Worm (Caenorhabditis elegans): ENCODE results near the gene K02E10.5.
A peak's percentile ranks its signal among the peaks of the same experiment; 100 is the strongest.

The K02E10.5 gene

DNA sequence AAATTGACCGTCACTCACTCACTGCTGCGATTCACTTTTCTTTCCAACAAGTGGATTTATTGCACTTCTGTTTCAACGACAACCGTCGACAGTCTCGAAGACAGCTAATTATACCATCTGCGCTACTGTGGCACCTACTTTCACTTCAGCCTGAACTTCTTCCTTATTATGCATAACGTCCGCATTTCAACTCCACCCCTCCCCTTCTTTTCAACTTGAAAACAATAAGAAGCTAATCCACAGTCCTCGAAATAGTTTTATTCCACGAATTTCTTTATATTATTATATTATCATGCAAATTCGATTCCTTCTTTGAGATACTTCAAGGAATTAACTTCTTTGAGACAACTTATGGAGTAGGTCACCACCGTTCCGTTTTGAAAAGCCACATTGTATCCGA lies 7.4 kb downstream of the K02E10.5 start, which contains the start of gene R04B3.1:
Gene R04B3.1, minus strand, starts transcription at position 101 of the 400 bp plus-strand sequence.
- TF ChIP-seq dmd-9 (GFP tag; IDR thresholded peaks at IDR 0.05) (no peak), lin-29 (GFP tag; IDR thresholded peaks at IDR 0.05) (no peak), rbr-2 (tag; optimal IDR thresholded peaks at IDR 0.05) (no peak), snpc-1.2 (GFP tag; IDR thresholded peaks at IDR 0.05) (no peak), ztf-11 (tag; optimal IDR thresholded peaks at IDR 0.05) (no peak), ceh-82 (tag; optimal IDR thresholded peaks at IDR 0.05) (no peak), hif-1 (tag; optimal IDR thresholded peaks at IDR 0.05) (no peak), nhr-10 (tag; optimal IDR thresholded peaks at IDR 0.05) (no peak), T20F7.1 (GFP tag; optimal IDR thresholded peaks at IDR 0.05) (no peak), aly-2 (tag; optimal IDR thresholded peaks at IDR 0.05) (no peak), cey-2 (tag; optimal IDR thresholded peaks at IDR 0.05; ENCODE audit: borderline replicate concordance, insufficient read depth) (no peak), saeg-2 (GFP tag; IDR thresholded peaks at IDR 0.05) (no peak)

DNA sequence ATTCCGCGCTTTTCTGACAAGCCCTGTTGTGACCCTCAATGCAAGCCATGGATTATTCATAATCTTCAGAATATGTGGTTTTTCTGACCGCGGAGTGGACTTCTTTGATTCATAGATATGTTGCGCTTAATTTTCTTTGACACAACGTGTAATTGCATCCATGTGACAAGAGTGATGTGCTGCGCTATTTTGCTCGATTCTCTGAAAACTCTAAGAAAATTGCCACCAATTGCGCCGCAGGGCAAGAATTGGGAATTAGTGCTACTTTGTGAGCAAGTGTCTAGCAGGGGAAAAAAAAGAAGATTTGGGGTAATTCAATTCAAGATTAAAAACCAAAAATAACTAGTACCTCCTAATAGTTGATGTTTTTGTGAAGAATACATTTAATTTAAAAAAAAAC lies 14.7 kb downstream of the K02E10.5 start:
- TF ChIP-seq nhr-6 (tag; optimal IDR thresholded peaks at IDR 0.05) (no peak), madf-5 (GFP tag; IDR thresholded peaks at IDR 0.05) (no peak), attf-4 (tag; optimal IDR thresholded peaks at IDR 0.05) (no peak), ctbp-1 (GFP tag; IDR thresholded peaks at IDR 0.05) (0 out of 2 replicates have a peak, but pooled peaks have one; percentile 29), hmg-1.1 (GFP tag; IDR thresholded peaks at IDR 0.05) (no peak)

DNA sequence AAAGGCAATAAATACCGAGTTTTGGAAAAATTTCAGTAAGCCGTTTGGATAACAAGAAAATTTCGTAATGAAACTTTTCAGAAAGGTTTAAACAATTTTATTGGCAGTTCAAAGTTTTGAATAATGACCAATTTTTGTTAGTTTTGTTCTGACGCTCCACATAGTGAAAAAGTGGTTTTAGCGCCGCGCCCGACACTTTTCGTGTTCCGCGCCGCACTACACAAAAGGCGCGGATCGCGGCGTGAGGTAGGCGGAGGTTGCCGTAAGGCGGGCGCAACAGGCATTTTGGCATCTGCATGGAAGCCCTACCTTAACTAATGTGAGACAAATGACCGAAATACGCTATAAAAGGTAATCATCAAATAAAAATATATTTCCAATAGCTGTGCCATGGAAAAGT lies 17.0 kb downstream of the K02E10.5 start:
- no peak for TF ChIP-seq hif-1 (tag; optimal IDR thresholded peaks at IDR 0.05)
- TF ChIP-seq ceh-28 (tag; optimal IDR thresholded peaks at IDR 0.05) = no peak
- TF ChIP-seq hlh-30 (tag; optimal IDR thresholded peaks at IDR 0.05; ENCODE audit: insufficient read depth) = no peak
- TF ChIP-seq T20F7.1 (GFP tag; optimal IDR thresholded peaks at IDR 0.05) = no peak

DNA sequence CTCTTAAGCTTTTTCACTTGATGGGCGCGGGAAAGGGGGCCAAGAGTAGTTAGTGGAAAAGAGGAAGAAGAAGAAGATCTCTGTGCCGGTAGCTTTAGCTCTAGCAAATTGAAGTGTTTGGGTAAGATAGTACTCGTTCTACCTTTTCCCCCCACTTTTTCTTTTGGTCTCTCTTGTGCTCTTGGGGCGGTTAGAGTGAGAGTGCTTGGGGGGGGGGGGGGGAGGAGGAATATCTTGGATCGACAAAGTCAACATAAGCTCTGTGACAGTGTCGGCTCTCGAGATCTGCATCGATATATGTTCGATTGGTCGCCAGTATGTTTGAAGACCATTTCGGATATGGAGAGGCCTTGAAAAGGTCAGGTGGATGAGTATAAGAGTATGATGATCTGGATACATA lies 18.9 kb downstream of the K02E10.5 start, which contains the start of gene fox-1:
Gene fox-1, minus strand, starts transcription at position 101 of the 400 bp plus-strand sequence.
- no peak for TF ChIP-seq T20F7.1 (GFP tag; optimal IDR thresholded peaks at IDR 0.05)
- no peak for TF ChIP-seq lir-3 (tag; optimal IDR thresholded peaks at IDR 0.05)
- no peak for TF ChIP-seq attf-4 (tag; optimal IDR thresholded peaks at IDR 0.05)
- TF ChIP-seq hif-1 (tag; optimal IDR thresholded peaks at IDR 0.05) = no peak
- TF ChIP-seq ceh-32 (tag; optimal IDR thresholded peaks at IDR 0.05; ENCODE audit: poor library complexity) = no peak
- no peak for TF ChIP-seq F26F4.8 (GFP tag; conservative IDR thresholded peaks at IDR 0.05)
- no peak for TF ChIP-seq ZK337.2 (GFP tag; IDR thresholded peaks at IDR 0.05)
- no peak for TF ChIP-seq nhr-6 (tag; optimal IDR thresholded peaks at IDR 0.05)
- no peak for TF ChIP-seq madf-9 (GFP tag; conservative IDR thresholded peaks at IDR 0.05)
- TF ChIP-seq pha-4 (GFP tag; IDR thresholded peaks at IDR 0.05) = no peak
- no peak for TF ChIP-seq pha-4 (tag; optimal IDR thresholded peaks at IDR 0.05)
- no peak for TF ChIP-seq egl-43 (GFP tag; IDR thresholded peaks at IDR 0.05)
- no peak for TF ChIP-seq dmd-8 (GFP tag; IDR thresholded peaks at IDR 0.05)

DNA sequence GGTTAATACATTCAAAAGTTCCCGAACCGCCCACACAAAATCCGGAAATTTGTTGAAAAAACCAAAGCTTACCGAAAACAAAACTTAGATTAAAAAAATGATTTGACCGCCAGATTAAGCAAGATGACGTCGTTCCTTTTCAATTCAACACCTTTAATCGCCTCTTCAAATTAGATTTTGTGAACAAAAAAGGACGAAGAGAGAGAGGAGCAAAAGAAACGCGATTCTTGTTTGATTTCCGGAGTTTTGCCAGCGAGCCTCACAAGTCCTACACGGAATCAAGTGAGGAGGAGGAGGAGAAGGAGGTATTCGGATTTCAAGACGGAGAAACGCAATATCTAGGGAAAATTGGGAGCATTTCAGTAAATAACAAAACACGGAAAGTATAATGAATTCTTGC lies 21.3 kb downstream of the K02E10.5 start:
- TF ChIP-seq nhr-28 (tag; optimal IDR thresholded peaks at IDR 0.05) = no peak
- TF ChIP-seq spr-3 (GFP tag; optimal IDR thresholded peaks at IDR 0.05) = no peak
- TF ChIP-seq aha-1 (tag) = peak; percentile 14
- TF ChIP-seq madf-5 (GFP tag; IDR thresholded peaks at IDR 0.05) = no peak
- peak; percentile 83 for TF ChIP-seq fkh-10 (GFP tag; optimal IDR thresholded peaks at IDR 0.05)

DNA sequence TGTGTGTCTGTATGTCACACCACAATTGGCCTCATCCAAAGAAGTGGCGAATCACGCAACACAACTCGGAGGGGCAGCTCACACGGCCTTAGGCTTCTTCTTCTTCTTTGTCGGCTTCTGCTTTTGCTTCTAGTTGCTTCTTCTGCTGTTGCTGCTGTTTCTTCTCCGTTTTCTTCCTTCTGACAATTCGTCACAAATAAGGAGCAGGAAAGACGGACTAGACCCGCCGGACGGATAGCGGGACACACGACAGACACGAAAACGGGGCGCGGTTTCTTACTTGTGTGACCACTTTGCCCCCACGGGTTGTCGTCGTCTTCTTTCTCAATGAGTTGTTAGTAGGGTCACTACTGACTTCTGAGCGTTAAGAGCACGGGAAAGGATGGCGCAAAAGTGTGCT lies 22.6 kb downstream of the K02E10.5 start:
- no peak for TF ChIP-seq lin-1 (GFP tag; IDR thresholded peaks at IDR 0.05)
- TF ChIP-seq mep-1 (tag; optimal IDR thresholded peaks at IDR 0.05) = no peak
- TF ChIP-seq zip-11 (GFP tag; IDR thresholded peaks at IDR 0.05) = no peak
- no peak for TF ChIP-seq ceh-44 (GFP tag; IDR thresholded peaks at IDR 0.05)
- no peak for TF ChIP-seq ztf-7 (tag; optimal IDR thresholded peaks at IDR 0.05)
- TF ChIP-seq aha-1 (tag) = peak; percentile 77
- no peak for TF ChIP-seq mes-2 (tag; optimal IDR thresholded peaks at IDR 0.05; ENCODE audit: poor library complexity, severe bottlenecking)
- no peak for TF ChIP-seq egl-27 (tag; optimal IDR thresholded peaks at IDR 0.05)
- peak; percentile 11 for TF ChIP-seq hlh-30 (tag; optimal IDR thresholded peaks at IDR 0.05; ENCODE audit: insufficient read depth)
- no peak for TF ChIP-seq madf-5 (GFP tag; IDR thresholded peaks at IDR 0.05)
- no peak for TF ChIP-seq pqm-1 (tag; optimal IDR thresholded peaks at IDR 0.05)
- TF ChIP-seq zag-1 (tag; optimal IDR thresholded peaks at IDR 0.05) = no peak

All from whole organism, L4 larva.